Fruit fly (Drosophila melanogaster) whole organism, embryonic: ENCODE data around the gene Cp190.

Experiments used
- Adf1 ChIP-seq: fragments of 200-800 bp; sonication (Bioruptor generic); IDR thresholded peaks from 2 replicates; pipeline ENCODE4 v1.3.6; 2022; ENCODE audit warnings: missing biosample characterization, missing genetic modification characterization
- Aef1 ChIP-seq: fragments of 200-800 bp; sonication (Bioruptor generic); IDR thresholded peaks from 3 replicates; pipeline ENCODE4 v1.3.6; 2022; ENCODE audit warnings: missing biosample characterization, missing genetic modification characterization
- Atf-2 ChIP-seq: fragments of 200-800 bp; sonication (Bioruptor generic); optimal IDR thresholded peaks from 2 replicates; lab custom pipeline; 2016; ENCODE audit warnings: missing biosample characterization, missing genetic modification characterization
- BEAF-32 ChIP-seq: fragments of 200-800 bp; sonication (Bioruptor generic); optimal IDR thresholded peaks from 3 replicates; lab custom pipeline; 2017; ENCODE audit warnings: missing biosample characterization, missing genetic modification characterization, mild to moderate bottlenecking, moderate library complexity, missing genetic modification reagents
- Bgb ChIP-seq: fragments of 200-800 bp; sonication (Bioruptor generic); IDR thresholded peaks from 2 replicates; pipeline ENCODE4 v1.3.6; 2022; ENCODE audit warnings: missing biosample characterization, missing genetic modification characterization; ENCODE audit not compliant: partially characterized antibody
- CG10565 ChIP-seq: fragments of 200-800 bp; sonication (Bioruptor generic); optimal IDR thresholded peaks from 3 replicates; lab custom pipeline; 2016; ENCODE audit warnings: missing biosample characterization, mild to moderate bottlenecking, missing genetic modification characterization
- CG10654 ChIP-seq: fragments of 200-800 bp; sonication (Bioruptor generic); optimal IDR thresholded peaks from 2 replicates; lab custom pipeline; 2016; ENCODE audit warnings: missing biosample characterization, missing genetic modification characterization
- CG11695 ChIP-seq: fragments of 200-800 bp; sonication (Bioruptor generic); IDR thresholded peaks from 3 replicates; pipeline ENCODE4 v1.3.6; 2022; ENCODE audit warnings: missing biosample characterization, missing genetic modification characterization
- CG1233 ChIP-seq: fragments of 200-800 bp; sonication (Bioruptor generic); optimal IDR thresholded peaks from 4 replicates; lab custom pipeline; 2018; ENCODE audit warnings: missing biosample characterization, mild to moderate bottlenecking, missing genetic modification characterization
- CG13296 ChIP-seq: fragments of 200-800 bp; sonication (Bioruptor generic); optimal IDR thresholded peaks from 3 replicates; lab custom pipeline; 2018; ENCODE audit warnings: missing biosample characterization, mild to moderate bottlenecking, missing genetic modification characterization
- CG14050 ChIP-seq: fragments of 200-800 bp; sonication (Bioruptor generic); IDR thresholded peaks from 3 replicates; pipeline ENCODE4 v1.3.6; 2022; ENCODE audit warnings: missing biosample characterization, missing genetic modification characterization
- CG15479 ChIP-seq: fragments of 200-800 bp; sonication (Bioruptor generic); optimal IDR thresholded peaks from 3 replicates; lab custom pipeline; 2019; ENCODE audit warnings: missing biosample characterization, mild to moderate bottlenecking, missing genetic modification characterization, moderate library complexity
- CG15696 ChIP-seq: fragments of 200-800 bp; sonication (Bioruptor generic); optimal IDR thresholded peaks from 2 replicates; lab custom pipeline; 2019; ENCODE audit warnings: missing biosample characterization, mild to moderate bottlenecking, missing genetic modification characterization, moderate library complexity
- CG17359 ChIP-seq: fragments of 200-800 bp; sonication (Bioruptor generic); optimal IDR thresholded peaks from 3 replicates; lab custom pipeline; 2018; ENCODE audit warnings: missing biosample characterization, mild to moderate bottlenecking, missing genetic modification characterization, moderate library complexity
- CG17912 ChIP-seq: fragments of 200-800 bp; sonication (Bioruptor generic); optimal IDR thresholded peaks from 2 replicates; lab custom pipeline; 2018; ENCODE audit warnings: missing biosample characterization, mild to moderate bottlenecking, missing genetic modification characterization
- CG2712 ChIP-seq: fragments of 200-800 bp; optimal IDR thresholded peaks from 3 replicates; lab custom pipeline; 2019; ENCODE audit warnings: missing biosample characterization, mild to moderate bottlenecking, missing genetic modification characterization, moderate library complexity
- CG3065 ChIP-seq: fragments of 200-800 bp; sonication (Bioruptor generic); optimal IDR thresholded peaks from 2 replicates; lab custom pipeline; 2016; ENCODE audit warnings: missing biosample characterization, missing genetic modification characterization
- CG31365 ChIP-seq: fragments of 200-800 bp; sonication (Bioruptor generic); optimal IDR thresholded peaks from 2 replicates; lab custom pipeline; 2018; ENCODE audit warnings: missing biosample characterization, mild to moderate bottlenecking, missing genetic modification characterization
- CG3281 ChIP-seq: fragments of 200-800 bp; sonication (Bioruptor generic); optimal IDR thresholded peaks from 3 replicates; lab custom pipeline; 2017; ENCODE audit warnings: missing biosample characterization, mild to moderate bottlenecking, missing genetic modification characterization
- CG3726 ChIP-seq: fragments of 200-800 bp; sonication (Bioruptor generic); IDR thresholded peaks from 3 replicates; pipeline ENCODE4, ENCODE4 v1.3.6; 2022; ENCODE audit warnings: missing biosample characterization, missing genetic modification characterization
- CG4424 ChIP-seq: fragments of 200-800 bp; sonication (Bioruptor generic); optimal IDR thresholded peaks from 3 replicates; lab custom pipeline; 2016; ENCODE audit warnings: missing biosample characterization, missing genetic modification characterization
- CG7839 ChIP-seq: fragments of 200-800 bp; sonication (Bioruptor generic); optimal IDR thresholded peaks from 3 replicates; lab custom pipeline; 2018; ENCODE audit warnings: missing biosample characterization, mild to moderate bottlenecking, missing genetic modification characterization, moderate library complexity
- CG8281 ChIP-seq: fragments of 200-800 bp; sonication (Bioruptor generic); optimal IDR thresholded peaks from 2 replicates; lab custom pipeline; 2018; ENCODE audit warnings: missing biosample characterization, mild to moderate bottlenecking, missing genetic modification characterization, moderate library complexity
- CG9215 ChIP-seq: fragments of 200-800 bp; sonication (Bioruptor generic); IDR thresholded peaks from 2 replicates; pipeline ENCODE4 v1.3.6; 2022; ENCODE audit warnings: missing biosample characterization, missing genetic modification characterization
- Chrac-16 ChIP-seq: fragments of 200-800 bp; sonication (Bioruptor generic); optimal IDR thresholded peaks from 3 replicates; lab custom pipeline; 2016; ENCODE audit warnings: missing biosample characterization, missing genetic modification characterization
- CkIIα-i1 ChIP-seq: fragments of 200-800 bp; sonication (Bioruptor generic); IDR thresholded peaks from 2 replicates; pipeline ENCODE4 v1.3.6; 2022; ENCODE audit warnings: missing biosample characterization, missing genetic modification characterization
- CrebB ChIP-seq: fragments of 200-800 bp; sonication (Bioruptor generic); optimal IDR thresholded peaks from 3 replicates; lab custom pipeline; 2018; ENCODE audit warnings: missing biosample characterization, mild to moderate bottlenecking, missing genetic modification characterization
- Ets97D ChIP-seq: fragments of 200-800 bp; sonication (Bioruptor generic); optimal IDR thresholded peaks from 3 replicates; lab custom pipeline; 2016; ENCODE audit warnings: missing biosample characterization, missing genetic modification characterization
- Hmr ChIP-seq: fragments of 200-800 bp; sonication (Bioruptor generic); optimal IDR thresholded peaks from 3 replicates; lab custom pipeline; 2017; ENCODE audit warnings: mild to moderate bottlenecking, missing biosample characterization, missing genetic modification reagents, missing genetic modification characterization
- Hr39 ChIP-seq: fragments of >200 bp; optimal IDR thresholded peaks from 2 replicates; lab custom pipeline; 2017
- Lpt ChIP-seq: fragments of >200 bp; optimal IDR thresholded peaks from 2 replicates; lab custom pipeline; 2018; ENCODE audit warnings: missing biosample characterization, missing genetic modification characterization
- MBD-R2 ChIP-seq: fragments of 200-800 bp; sonication (Bioruptor generic); IDR thresholded peaks from 2 replicates; pipeline ENCODE4 v1.3.6; 2022; ENCODE audit warnings: missing biosample characterization, missing genetic modification characterization
- Max ChIP-seq: fragments of 200-800 bp; sonication (Bioruptor generic); optimal IDR thresholded peaks from 2 replicates; lab custom pipeline; 2016; ENCODE audit warnings: missing biosample characterization, mild to moderate bottlenecking, missing genetic modification characterization
- Nf-YB ChIP-seq: fragments of 200-800 bp; sonication (Bioruptor generic); optimal IDR thresholded peaks from 3 replicates; lab custom pipeline; 2019; ENCODE audit warnings: missing biosample characterization, mild to moderate bottlenecking, missing genetic modification characterization, moderate library complexity
- Oli ChIP-seq: fragments of 200-800 bp; sonication (Bioruptor generic); optimal IDR thresholded peaks from 2 replicates; lab custom pipeline; 2018; ENCODE audit warnings: missing biosample characterization, mild to moderate bottlenecking, missing genetic modification characterization, moderate library complexity
- PHDP ChIP-seq: fragments of 200-800 bp; sonication (Bioruptor generic); optimal IDR thresholded peaks from 3 replicates; lab custom pipeline; 2018; ENCODE audit warnings: missing biosample characterization, mild to moderate bottlenecking, missing genetic modification characterization, moderate library complexity
- Taf1 ChIP-seq: fragments of 200-800 bp; sonication (Bioruptor generic); IDR thresholded peaks from 2 replicates; pipeline ENCODE4 v1.3.6; 2022; ENCODE audit warnings: missing biosample characterization, missing genetic modification characterization
- Tbp ChIP-seq: fragments of >200 bp; optimal IDR thresholded peaks from 2 replicates; lab custom pipeline; 2018; ENCODE audit warnings: missing biosample characterization, missing genetic modification characterization
- Xbp1 ChIP-seq: fragments of 200-800 bp; sonication (Bioruptor generic); optimal IDR thresholded peaks from 3 replicates; lab custom pipeline; 2016; ENCODE audit warnings: missing biosample characterization, mild to moderate bottlenecking, missing genetic modification characterization
- al ChIP-seq: fragments of 200-800 bp; sonication (Bioruptor generic); IDR thresholded peaks from 2 replicates; pipeline ENCODE4 v1.3.6; 2022; ENCODE audit warnings: missing biosample characterization, missing genetic modification characterization
- btn ChIP-seq: fragments of 200-800 bp; sonication (Bioruptor generic); optimal IDR thresholded peaks from 2 replicates; lab custom pipeline; 2016; ENCODE audit warnings: missing biosample characterization, missing genetic modification characterization
- cato ChIP-seq: fragments of 200-800 bp; sonication (Bioruptor generic); optimal IDR thresholded peaks from 2 replicates; lab custom pipeline; 2016; ENCODE audit warnings: missing biosample characterization, missing genetic modification characterization, borderline replicate concordance
- chn ChIP-seq: fragments of 200-800 bp; sonication (Bioruptor generic); optimal IDR thresholded peaks from 2 replicates; lab custom pipeline; 2016; ENCODE audit warnings: missing biosample characterization, missing genetic modification characterization
- corto ChIP-seq: fragments of 200-800 bp; sonication (Bioruptor generic); optimal IDR thresholded peaks from 2 replicates; lab custom pipeline; 2016; ENCODE audit warnings: missing biosample characterization, mild to moderate bottlenecking, missing genetic modification characterization, moderate library complexity
- hkb ChIP-seq, 2 experiments: fragments of 200-800 bp in 1 of 2; fragments of >200 bp in 1 of 2; sonication (Bioruptor generic) in 1 of 2; IDR thresholded peaks in 1 of 2; optimal IDR thresholded peaks in 1 of 2; 2 replicates each; pipeline versions ENCODE4 v1.3.6 to Lab custom; 2017 to 2022; ENCODE audit warnings: missing biosample characterization in 1 of 2, missing genetic modification characterization in 1 of 2
- jigr1 ChIP-seq: fragments of 200-800 bp; sonication (Bioruptor generic); IDR thresholded peaks from 3 replicates; pipeline ENCODE4 v1.3.6; 2022; ENCODE audit warnings: missing biosample characterization, missing genetic modification characterization
- kah ChIP-seq: fragments of 200-800 bp; sonication (Bioruptor generic); optimal IDR thresholded peaks from 2 replicates; lab custom pipeline; 2018; ENCODE audit warnings: missing biosample characterization, mild to moderate bottlenecking, missing genetic modification characterization
- peb ChIP-seq: fragments of 200-800 bp; sonication (Bioruptor generic); IDR thresholded peaks from 2 replicates; pipeline ENCODE4 v1.3.6; 2022; ENCODE audit warnings: missing biosample characterization, missing genetic modification characterization
- psq ChIP-seq: fragments of 200-800 bp; sonication (Bioruptor generic); optimal IDR thresholded peaks from 2 replicates; lab custom pipeline; 2017; ENCODE audit warnings: missing biosample characterization, missing genetic modification characterization
- ranshi ChIP-seq: fragments of 200-800 bp; sonication (Bioruptor generic); IDR thresholded peaks from 2 replicates; pipeline ENCODE4 v1.3.6; 2022; ENCODE audit warnings: missing biosample characterization, missing genetic modification characterization
- slbo ChIP-seq: fragments of 200-800 bp; sonication (Bioruptor generic); IDR thresholded peaks from 2 replicates; pipeline ENCODE4 v1.3.6; 2022; ENCODE audit warnings: missing biosample characterization, missing genetic modification characterization
- tgo ChIP-seq: fragments of 200-800 bp; sonication (Bioruptor generic); IDR thresholded peaks from 3 replicates; pipeline ENCODE4 v1.3.6; 2022; ENCODE audit warnings: missing biosample characterization, missing genetic modification characterization

Cp190 gene

DNA sequence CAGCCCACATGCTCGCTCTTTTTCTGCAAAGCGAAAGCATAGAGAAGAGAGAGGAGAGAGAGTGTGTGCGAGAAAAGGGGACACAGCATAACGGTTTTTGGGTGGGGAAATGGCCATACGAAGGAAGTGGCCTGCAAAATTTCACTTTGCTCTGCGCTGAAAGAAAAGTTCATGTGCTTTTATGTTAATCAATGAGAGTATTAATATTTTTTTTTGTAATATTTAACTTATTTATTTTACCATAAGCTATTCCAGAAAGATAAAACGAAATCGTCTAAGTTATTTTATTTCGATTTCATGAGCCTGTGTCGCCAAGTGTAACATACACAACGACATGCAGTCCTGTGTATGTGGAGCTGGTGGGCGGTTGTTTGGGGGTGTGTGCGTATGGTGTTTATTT, 24.6 kb downstream of the Cp190 start (continued):
- peak; percentile 70 for TF ChIP-seq CG9215 (GFP tag; lab: Robert Waterston, UW)
- TF ChIP-seq CG13296 (GFP tag; lab: Kevin White, UChicago) = no peak
- peak; percentile 80 for TF ChIP-seq tgo
- TF ChIP-seq chn = no peak
- no peak for TF ChIP-seq CG8281 (tag; lab: Kevin White, UChicago)
- TF ChIP-seq CG7839 (tag; lab: Kevin White, UChicago) = no peak
- no peak for TF ChIP-seq Atf-2
- TF ChIP-seq CG17359 (tag; lab: Kevin White, UChicago) = peak; percentile 69
- no peak for TF ChIP-seq Lpt (GFP tag; lab: Kevin White, UChicago)
- TF ChIP-seq Tbp (GFP tag; lab: Kevin White, UChicago) = no peak
- TF ChIP-seq psq (GFP tag; lab: Kevin White, UChicago) = no peak
- TF ChIP-seq corto (GFP tag; lab: Kevin White, UChicago) = no peak
- TF ChIP-seq Taf1 (GFP tag; lab: Robert Waterston, UW) = peak; percentile 67
- TF ChIP-seq CrebB (tag; lab: Kevin White, UChicago) = peak; percentile 67
- TF ChIP-seq hkb (optimal IDR thresholded peaks at IDR 0.05; lab: Kevin White, UChicago) = no peak
- peak; percentile 85 for TF ChIP-seq hkb (GFP tag; IDR thresholded peaks at IDR 0.05; lab: Robert Waterston, UW)
- peak; percentile 35 for TF ChIP-seq Chrac-16 (GFP tag; lab: Kevin White, UChicago)
- TF ChIP-seq Max (GFP tag; lab: Kevin White, UChicago) = no peak
- TF ChIP-seq CG15696 (tag; lab: Kevin White, UChicago) = no peak
- TF ChIP-seq CG4424 (GFP tag; lab: Kevin White, UChicago) = peak; percentile 24
- TF ChIP-seq CG3065 (GFP tag; lab: Kevin White, UChicago) = no peak
- peak; percentile 75 for TF ChIP-seq CG14050
- TF ChIP-seq CG11695 (GFP tag; lab: Robert Waterston, UW) = peak; percentile 74
- TF ChIP-seq CG2712 = peak; percentile 73
- no peak; the same call in 1 of the 2 replicates for TF ChIP-seq peb (GFP tag; lab: Robert Waterston, UW)
- no peak for TF ChIP-seq CG31365
- no peak for TF ChIP-seq Ets97D (GFP tag; lab: Kevin White, UChicago)
- peak; percentile 93 for TF ChIP-seq Hmr (GFP tag; lab: Kevin White, UChicago)
- no peak for TF ChIP-seq Bgb (GFP tag; lab: Robert Waterston, UW)
- no peak for TF ChIP-seq PHDP
- no peak for TF ChIP-seq CkIIα-i1
- TF ChIP-seq Oli (tag; lab: Kevin White, UChicago) = no peak
- TF ChIP-seq CG10654 (GFP tag; lab: Kevin White, UChicago) = no peak
- no peak for TF ChIP-seq CG17912 (GFP tag; lab: Kevin White, UChicago)
- TF ChIP-seq CG15479 (GFP tag; lab: Kevin White, UChicago) = no peak
- TF ChIP-seq cato (GFP tag; lab: Kevin White, UChicago) = no peak
- TF ChIP-seq kah (GFP tag; lab: Kevin White, UChicago) = no peak
- TF ChIP-seq CG3726 (GFP tag; lab: Robert Waterston, UW) = no peak
- TF ChIP-seq slbo (GFP tag; lab: Robert Waterston, UW) = peak; percentile 85
- peak; percentile 57 for TF ChIP-seq al (GFP tag; lab: Robert Waterston, UW)
- no peak for TF ChIP-seq Xbp1
- no peak for TF ChIP-seq Nf-YB (GFP tag; lab: Kevin White, UChicago)
- TF ChIP-seq CG1233 (GFP tag; lab: Kevin White, UChicago) = no peak
- TF ChIP-seq Aef1 (GFP tag; lab: Robert Waterston, UW) = peak; percentile 66; the same call in 2 of the 3 replicates
- TF ChIP-seq ranshi (GFP tag; lab: Robert Waterston, UW) = peak; percentile 72
- TF ChIP-seq Hr39 (lab: Kevin White, UChicago) = no peak
- no peak for TF ChIP-seq btn (GFP tag; lab: Kevin White, UChicago)
- peak; percentile 26; the same call in 1 of the 3 replicates for TF ChIP-seq jigr1 (GFP tag; lab: Robert Waterston, UW)
- TF ChIP-seq CG10565 (GFP tag; lab: Kevin White, UChicago) = no peak
- no peak for TF ChIP-seq BEAF-32 (GFP tag; lab: Kevin White, UChicago)
- peak; percentile 55; the same call in 1 of the 2 replicates for TF ChIP-seq MBD-R2 (GFP tag; lab: Robert Waterston, UW)
- TF ChIP-seq Adf1 (GFP tag; lab: Robert Waterston, UW) = peak; percentile 59; the same call in 1 of the 2 replicates
- TF ChIP-seq CG3281 (GFP tag; lab: Kevin White, UChicago) = no peak
